Worm (Caenorhabditis elegans) whole organism, young adult: ENCODE data around the gene sgk-1.
A peak's percentile ranks its signal among the peaks of the same experiment; 100 is the strongest.

Source experiments
- B0035.1 ChIP-seq: sonication (generic microtip); optimal IDR thresholded peaks from 2 replicates; lab custom pipeline; 2016; ENCODE audit warnings: missing genetic modification characterization, mild to moderate bottlenecking, missing compliant biosample characterization, missing genotype, missing genetic modification reagents
- C17E4.6 ChIP-seq: fragments of 200-800 bp; sonication (Bioruptor generic); IDR thresholded peaks from 2 replicates; pipeline ENCODE4 v1.3.6; 2022; ENCODE audit warnings: missing genetic modification reagents, missing genetic modification characterization, missing compliant biosample characterization
- F33H1.4 ChIP-seq: fragments of 200-800 bp; sonication (Bioruptor generic); IDR thresholded peaks from 2 replicates; pipeline ENCODE4 v1.3.6; 2022; ENCODE audit warnings: missing genetic modification reagents, missing genetic modification characterization, missing compliant biosample characterization
- F37B4.10 ChIP-seq: fragments of 200-800 bp; sonication (Bioruptor generic); IDR thresholded peaks from 2 replicates; pipeline ENCODE4 v1.3.6; 2022; ENCODE audit warnings: missing genetic modification characterization, missing compliant biosample characterization
- F49E8.2 ChIP-seq: sonication (generic microtip); optimal IDR thresholded peaks from 3 replicates; lab custom pipeline; 2017; ENCODE audit warnings: missing genetic modification characterization, mild to moderate bottlenecking, missing compliant biosample characterization, antibody characterized with exemption, moderate library complexity; ENCODE audit not compliant: insufficient read depth
- F57C9.4 ChIP-seq: sonication (generic microtip); optimal IDR thresholded peaks from 2 replicates; lab custom pipeline; 2017; ENCODE audit warnings: mild to moderate bottlenecking, missing genetic modification characterization, missing compliant biosample characterization
- K11D2.4 ChIP-seq: fragments of 200-800 bp; sonication (Bioruptor generic); IDR thresholded peaks from 2 replicates; pipeline ENCODE4 v1.3.6; 2022; ENCODE audit warnings: missing genetic modification reagents, missing genetic modification characterization, missing compliant biosample characterization
- T26A5.8 ChIP-seq: sonication (generic microtip); optimal IDR thresholded peaks from 2 replicates; lab custom pipeline; 2016; ENCODE audit warnings: missing genetic modification characterization, missing compliant biosample characterization
- Y53F4B.3 ChIP-seq: fragments of 200-800 bp; sonication (Bioruptor generic); IDR thresholded peaks from 2 replicates; pipeline ENCODE4 v1.3.6; 2022; ENCODE audit warnings: missing genetic modification reagents, missing genetic modification characterization, missing compliant biosample characterization
- Y56A3A.18 ChIP-seq: fragments of 200-800 bp; sonication (Bioruptor generic); IDR thresholded peaks from 2 replicates; pipeline ENCODE4 v1.3.6; 2022; ENCODE audit warnings: missing genetic modification reagents, missing genetic modification characterization, missing compliant biosample characterization
- aptf-3 ChIP-seq: fragments of 200-800 bp; sonication (Bioruptor generic); IDR thresholded peaks from 2 replicates; pipeline ENCODE4 v1.3.6; 2022; ENCODE audit warnings: missing genetic modification characterization, missing compliant biosample characterization
- athp-1 ChIP-seq: sonication (generic microtip); optimal IDR thresholded peaks from 2 replicates; lab custom pipeline; 2017; ENCODE audit warnings: mild to moderate bottlenecking, missing genetic modification characterization, missing compliant biosample characterization
- ceh-100 ChIP-seq: fragments of 200-800 bp; sonication (Bioruptor generic); IDR thresholded peaks from 2 replicates; pipeline ENCODE4 v1.3.6; 2022; ENCODE audit warnings: missing genetic modification reagents, missing genetic modification characterization, missing compliant biosample characterization
- ceh-27 ChIP-seq: fragments of 200-800 bp; sonication (Bioruptor generic); optimal IDR thresholded peaks from 2 replicates; lab custom pipeline; 2018; ENCODE audit warnings: mild to moderate bottlenecking, missing genetic modification characterization, moderate library complexity, missing compliant biosample characterization
- chd-7 ChIP-seq: sonication (generic microtip); optimal IDR thresholded peaks from 2 replicates; lab custom pipeline; 2016; ENCODE audit warnings: mild to moderate bottlenecking, missing genetic modification characterization, moderate library complexity, missing compliant biosample characterization
- dpff-1 ChIP-seq: sonication (generic microtip); optimal IDR thresholded peaks from 2 replicates; lab custom pipeline; 2017; ENCODE audit warnings: mild to moderate bottlenecking, missing genetic modification characterization, missing compliant biosample characterization
- egrh-3 ChIP-seq: fragments of 200-800 bp; sonication (Bioruptor generic); IDR thresholded peaks from 2 replicates; pipeline ENCODE4 v1.3.6; 2022; ENCODE audit warnings: missing genetic modification reagents, missing genetic modification characterization, missing compliant biosample characterization
- fkh-3 ChIP-seq: sonication (generic microtip); optimal IDR thresholded peaks from 2 replicates; lab custom pipeline; 2016; ENCODE audit warnings: mild to moderate bottlenecking, missing genetic modification characterization, missing compliant biosample characterization
- hmg-1.2 ChIP-seq: fragments of 200-800 bp; sonication (Bioruptor generic); IDR thresholded peaks from 2 replicates; pipeline ENCODE4 v1.3.6; 2022; ENCODE audit warnings: missing genetic modification reagents, missing genetic modification characterization, missing compliant biosample characterization
- let-607 ChIP-seq, 2 experiments: fragments of 200-800 bp in 1 of 2; sonication (Bioruptor generic) in 1 of 2; sonication (generic microtip) in 1 of 2; optimal IDR thresholded peaks; 2 replicates each; lab custom pipeline; 2016 to 2018; ENCODE audit warnings: mild to moderate bottlenecking in 2 of 2, missing compliant biosample characterization in 2 of 2, missing genetic modification characterization in 2 of 2, moderate library complexity in 2 of 2, missing genotype in 1 of 2
- lin-40 ChIP-seq: sonication (generic microtip); optimal IDR thresholded peaks from 2 replicates; lab custom pipeline; 2016; ENCODE audit warnings: missing genetic modification characterization, mild to moderate bottlenecking, missing compliant biosample characterization, missing genotype, missing genetic modification reagents
- lsl-1 ChIP-seq: fragments of 200-800 bp; sonication (Bioruptor generic); optimal IDR thresholded peaks from 2 replicates; lab custom pipeline; 2018; ENCODE audit warnings: mild to moderate bottlenecking, missing genetic modification characterization, moderate library complexity, missing compliant biosample characterization
- madf-10 ChIP-seq: sonication (generic microtip); optimal IDR thresholded peaks from 2 replicates; lab custom pipeline; 2016; ENCODE audit warnings: mild to moderate bottlenecking, missing genetic modification characterization, missing compliant biosample characterization
- madf-8 ChIP-seq: fragments of 200-800 bp; sonication (Bioruptor generic); conservative IDR thresholded peaks from 2 replicates; pipeline ENCODE4 v1.3.6; 2022; ENCODE audit warnings: missing genetic modification reagents, missing genetic modification characterization, missing compliant biosample characterization
- nfyb-1 ChIP-seq: fragments of 200-800 bp; sonication (Bioruptor generic); IDR thresholded peaks from 2 replicates; pipeline ENCODE4 v1.3.6; 2022; ENCODE audit warnings: missing genetic modification reagents, missing genetic modification characterization, missing compliant biosample characterization
- nhr-179 ChIP-seq: sonication (generic microtip); optimal IDR thresholded peaks from 2 replicates; lab custom pipeline; 2016; ENCODE audit warnings: mild to moderate bottlenecking, missing genetic modification characterization, missing compliant biosample characterization
- nhr-80 ChIP-seq: sonication (generic microtip); optimal IDR thresholded peaks from 2 replicates; lab custom pipeline; 2016; ENCODE audit warnings: missing genetic modification characterization, missing compliant biosample characterization
- pha-4 ChIP-seq: fragments of 150-350 bp; sonication (generic microtip); optimal IDR thresholded peaks from 2 replicates; lab custom pipeline; 2014; ENCODE audit warnings: missing biosample characterization, missing genetic modification reagents, missing genetic modification characterization
- snpc-1.1 ChIP-seq: sonication (generic microtip); optimal IDR thresholded peaks from 2 replicates; lab custom pipeline; 2017; ENCODE audit warnings: missing genetic modification characterization, mild to moderate bottlenecking, missing compliant biosample characterization, antibody characterized with exemption, moderate library complexity, missing genotype, missing genetic modification reagents; ENCODE audit not compliant: insufficient read depth
- snpc-1.3 ChIP-seq: sonication (generic microtip); optimal IDR thresholded peaks from 2 replicates; lab custom pipeline; 2017; ENCODE audit warnings: missing genetic modification characterization, mild to moderate bottlenecking, missing compliant biosample characterization, antibody characterized with exemption, moderate library complexity, missing genotype, missing genetic modification reagents; ENCODE audit not compliant: insufficient read depth
- snpc-3.4 ChIP-seq: sonication (generic microtip); optimal IDR thresholded peaks from 2 replicates; lab custom pipeline; 2017; ENCODE audit warnings: missing genetic modification characterization, mild to moderate bottlenecking, missing compliant biosample characterization, antibody characterized with exemption, moderate library complexity, missing genotype, missing genetic modification reagents
- snpc-4 ChIP-seq, 5 experiments: fragments of 150-350 bp in 1 of 5; sonication (generic microtip) in 4 of 5; optimal IDR thresholded peaks; 2 replicates each; lab custom pipeline; 2014 to 2018; ENCODE audit warnings: missing genetic modification characterization in 5 of 5, missing biosample characterization in 3 of 5, antibody characterized with exemption in 2 of 5, mild to moderate bottlenecking in 2 of 5, missing compliant biosample characterization in 2 of 5, missing genotype in 2 of 5, moderate library complexity in 2 of 5, missing genetic modification reagents in 1 of 5
- sptf-2 ChIP-seq: fragments of 200-800 bp; sonication (Bioruptor generic); optimal IDR thresholded peaks from 2 replicates; lab custom pipeline; 2018; ENCODE audit warnings: mild to moderate bottlenecking, missing genetic modification characterization, missing compliant biosample characterization
- zfh-2 ChIP-seq: fragments of 200-800 bp; sonication (Bioruptor generic); conservative IDR thresholded peaks from 2 replicates; pipeline ENCODE4 v1.3.6; 2022; ENCODE audit warnings: missing genetic modification reagents, missing genetic modification characterization, missing compliant biosample characterization
- ztf-22 ChIP-seq: fragments of 200-800 bp; sonication (Bioruptor generic); optimal IDR thresholded peaks from 2 replicates; lab custom pipeline; 2018; ENCODE audit warnings: mild to moderate bottlenecking, missing genetic modification characterization, moderate library complexity, missing compliant biosample characterization
- ztf-26 ChIP-seq: sonication (generic microtip); optimal IDR thresholded peaks from 2 replicates; lab custom pipeline; 2017; ENCODE audit warnings: missing genetic modification characterization, missing compliant biosample characterization

Gene sgk-1

ce11 chrX:16292933-16293332, 31.0 kb upstream of the sgk-1 start, which contains the start of gene F52E10.4:
Gene F52E10.4, minus strand, starts transcription at chrX:16293033.
- TF ChIP-seq lsl-1 (GFP tag; lab: Kevin White, UChicago): no peak
- no peak for TF ChIP-seq dpff-1 (tag; lab: Kevin White, UChicago)
- TF ChIP-seq F57C9.4 (tag; lab: Kevin White, UChicago): no peak
- no peak for TF ChIP-seq zfh-2 (GFP tag; lab: Robert Waterston, UW)
- no peak for TF ChIP-seq lin-40
- no peak for TF ChIP-seq snpc-1.1 (tag; lab: Kevin White, UChicago)
- TF ChIP-seq let-607 (tag; optimal IDR thresholded peaks at IDR 0.05; lab: Kevin White, UChicago): no peak
- no peak for TF ChIP-seq F37B4.10
- no peak for TF ChIP-seq pha-4 (tag; lab: Kevin White, UChicago)
- no peak for TF ChIP-seq F49E8.2
- TF ChIP-seq ztf-22: no peak
- TF ChIP-seq snpc-1.3 (tag; lab: Kevin White, UChicago): no peak
- TF ChIP-seq egrh-3: no peak
- no peak for TF ChIP-seq madf-8 (GFP tag; lab: Robert Waterston, UW)
- TF ChIP-seq chd-7 (tag; lab: Kevin White, UChicago): no peak
- TF ChIP-seq C17E4.6 (GFP tag; lab: Robert Waterston, UW): no peak
- TF ChIP-seq athp-1 (tag; lab: Kevin White, UChicago): no peak
- TF ChIP-seq nfyb-1 (GFP tag; lab: Robert Waterston, UW): no peak
- TF ChIP-seq T26A5.8 (tag; lab: Kevin White, UChicago): no peak
- TF ChIP-seq snpc-3.4 (tag; lab: Kevin White, UChicago): no peak

DNA sequence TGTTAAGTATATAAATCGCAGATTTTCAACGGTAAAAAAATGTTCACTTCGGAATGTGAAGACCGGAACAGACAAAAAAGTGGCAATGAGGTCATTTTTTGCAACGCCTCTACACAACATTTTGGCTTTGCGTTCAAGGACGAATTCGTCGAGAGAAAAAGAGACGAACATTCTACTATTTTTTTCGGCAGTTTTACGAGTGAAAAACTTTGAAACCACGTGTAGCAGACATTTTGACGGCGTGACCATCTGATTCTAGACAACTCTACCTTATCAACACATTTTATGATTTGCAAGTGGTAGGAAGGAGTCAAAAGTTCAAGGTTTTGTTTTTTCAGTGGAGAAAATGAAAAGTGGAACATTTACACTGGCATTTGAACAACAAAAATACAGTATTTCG, 28.6 kb upstream of the sgk-1 start:
- TF ChIP-seq lin-40 (peak; percentile 54), F33H1.4 (GFP tag; lab: Robert Waterston, UW) (no peak), Y53F4B.3 (GFP tag; lab: Robert Waterston, UW) (no peak), aptf-3 (GFP tag; lab: Robert Waterston, UW) (no peak), nhr-80 (peak; percentile 1), ztf-26 (peak; percentile 22), ceh-27 (GFP tag; lab: Kevin White, UChicago) (no peak), fkh-3 (tag; lab: Kevin White, UChicago) (no peak), K11D2.4 (GFP tag; lab: Robert Waterston, UW) (no peak), Y56A3A.18 (GFP tag; lab: Robert Waterston, UW) (no peak)

DNA sequence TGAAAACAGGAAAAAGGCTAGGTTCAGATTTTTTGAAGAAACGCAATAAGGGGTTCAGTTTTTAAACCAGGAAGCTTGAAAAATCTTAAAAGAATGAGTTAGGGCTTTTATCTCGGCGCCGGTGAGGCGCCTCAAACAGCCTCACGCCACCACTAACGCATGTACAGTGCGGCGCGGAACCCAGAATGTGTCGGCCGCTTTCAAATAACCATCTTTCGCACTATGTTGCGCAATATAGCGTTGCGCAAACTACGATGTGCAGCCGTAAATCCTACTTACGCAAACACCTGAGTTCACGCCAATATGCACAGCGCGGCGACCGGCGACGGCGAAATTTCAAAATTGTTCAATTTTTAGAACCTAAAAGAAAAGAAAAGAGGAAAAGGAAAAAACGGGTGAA, 27.7 kb upstream of the sgk-1 start:
- no peak for TF ChIP-seq ceh-100 (GFP tag; lab: Robert Waterston, UW)
- TF ChIP-seq snpc-1.1 (tag; lab: Kevin White, UChicago): peak; percentile 70
- peak; percentile 38 for TF ChIP-seq snpc-4 (GFP tag; optimal IDR thresholded peaks at IDR 0.05; lab: Kevin White, UChicago)
- TF ChIP-seq snpc-4 (tag; optimal IDR thresholded peaks at IDR 0.05; lab: Kevin White, UChicago): peak; percentile 14 to 92 (median 66)
- no peak for TF ChIP-seq sptf-2
- TF ChIP-seq hmg-1.2 (GFP tag; lab: Robert Waterston, UW): peak; percentile 60; the same call in 1 of the 2 replicates
- no peak for TF ChIP-seq nhr-179
- TF ChIP-seq madf-10 (tag; lab: Kevin White, UChicago): no peak
- TF ChIP-seq K11D2.4 (GFP tag; lab: Robert Waterston, UW): no peak
- no peak for TF ChIP-seq B0035.1
